Worm (Caenorhabditis elegans) whole organism, L1 larva: ENCODE measurements around the gene sri-66.

Experiments
- C16A3.4 ChIP-seq: fragments of 150-350 bp; optimal IDR thresholded peaks from 2 replicates; lab custom pipeline; 2014; ENCODE audit warnings: missing biosample characterization, missing genetic modification characterization
- aly-2 ChIP-seq: fragments of 150-350 bp; optimal IDR thresholded peaks from 2 replicates; lab custom pipeline; 2014; ENCODE audit warnings: missing biosample characterization, missing genetic modification characterization
- ceh-8 ChIP-seq: fragments of 200-800 bp; sonication (Bioruptor generic); optimal IDR thresholded peaks from 2 replicates; lab custom pipeline; 2018; ENCODE audit warnings: mild to moderate bottlenecking, missing genetic modification characterization, moderate library complexity, missing compliant biosample characterization
- ceh-82 ChIP-seq, 3 experiments: fragments of 150-350 bp in 1 of 3; sonication (generic microtip) in 2 of 3; optimal IDR thresholded peaks; 2 replicates each; lab custom pipeline; 2014 to 2017; ENCODE audit warnings: missing biosample characterization in 3 of 3, missing genetic modification characterization in 3 of 3
- ceh-88 ChIP-seq: fragments of 200-800 bp; sonication (Bioruptor generic); IDR thresholded peaks from 2 replicates; pipeline ENCODE4 v1.3.6; 2022; ENCODE audit warnings: missing genetic modification characterization, missing compliant biosample characterization
- dpl-1 ChIP-seq, 3 experiments: fragments of 150-350 bp in 2 of 3; sonication (generic microtip) in 1 of 3; optimal IDR thresholded peaks; 2 replicates each; lab custom pipeline; 2014 to 2017; ENCODE audit warnings: missing biosample characterization in 3 of 3, missing genetic modification characterization in 3 of 3, missing genetic modification reagents in 3 of 3
- efl-1 ChIP-seq, 4 experiments: fragments of 150-350 bp; optimal IDR thresholded peaks in 3 of 4; peaks in 1 of 4; 1 replicate in 1 of 4; 2 replicates in 3 of 4; lab custom pipeline; 2014; ENCODE audit warnings: missing biosample characterization in 2 of 4, missing genetic modification characterization in 2 of 4, missing genetic modification reagents in 2 of 4
- efl-3 ChIP-seq: fragments of 200-800 bp; sonication (Bioruptor generic); optimal IDR thresholded peaks from 2 replicates; lab custom pipeline; 2018; ENCODE audit warnings: mild to moderate bottlenecking, missing genetic modification characterization, missing compliant biosample characterization
- egl-27 ChIP-seq, 2 experiments: fragments of 150-350 bp in 1 of 2; sonication (generic microtip); optimal IDR thresholded peaks; 3 replicates each; lab custom pipeline; 2017 to 2018; ENCODE audit warnings: missing biosample characterization in 2 of 2, missing genetic modification characterization in 2 of 2, missing genetic modification reagents in 2 of 2
- elt-2 ChIP-seq: sonication (generic microtip); optimal IDR thresholded peaks from 2 replicates; lab custom pipeline; 2016; ENCODE audit warnings: missing genetic modification characterization, mild to moderate bottlenecking, inconsistent platforms, missing compliant biosample characterization, missing genetic modification reagents
- fkh-10 ChIP-seq: sonication (generic microtip); optimal IDR thresholded peaks from 2 replicates; lab custom pipeline; 2017; ENCODE audit warnings: missing biosample characterization, missing genetic modification reagents, missing genetic modification characterization
- fkh-4 ChIP-seq: sonication (generic microtip); optimal IDR thresholded peaks from 2 replicates; lab custom pipeline; 2016; ENCODE audit warnings: missing compliant biosample characterization, missing genetic modification characterization, borderline replicate concordance
- fos-1 ChIP-seq: fragments of 150-350 bp; optimal IDR thresholded peaks from 2 replicates; lab custom pipeline; 2014; ENCODE audit warnings: missing biosample characterization, missing genetic modification characterization
- grh-1 ChIP-seq: fragments of 200-800 bp; sonication (Bioruptor generic); IDR thresholded peaks from 2 replicates; pipeline ENCODE4 v1.3.6; 2022; ENCODE audit warnings: missing genetic modification reagents, missing genetic modification characterization, missing compliant biosample characterization
- isw-1 ChIP-seq: fragments of 200-800 bp; sonication (Bioruptor generic); IDR thresholded peaks from 2 replicates; pipeline ENCODE4 v1.3.6; 2022; ENCODE audit warnings: missing genetic modification characterization, missing compliant biosample characterization
- jun-1 ChIP-seq: fragments of 150-350 bp; optimal IDR thresholded peaks from 2 replicates; lab custom pipeline; 2014; ENCODE audit warnings: missing biosample characterization, missing genetic modification reagents, missing genetic modification characterization
- lin-14 ChIP-seq: fragments of 200-800 bp; sonication (Bioruptor generic); optimal IDR thresholded peaks from 2 replicates; lab custom pipeline; 2018; ENCODE audit warnings: mild to moderate bottlenecking, missing genetic modification characterization, moderate library complexity, missing compliant biosample characterization
- lin-15B ChIP-seq: fragments of 150-350 bp; sonication (generic microtip); optimal IDR thresholded peaks from 3 replicates; lab custom pipeline; 2014; ENCODE audit warnings: missing biosample characterization, missing genetic modification characterization
- lin-35 ChIP-seq, 2 experiments: fragments of 150-350 bp; optimal IDR thresholded peaks; 2 replicates each; lab custom pipeline; 2014; ENCODE audit warnings: missing biosample characterization in 2 of 2, missing genetic modification characterization in 2 of 2, missing genetic modification reagents in 2 of 2
- mdl-1 ChIP-seq, 2 experiments: fragments of 150-350 bp; optimal IDR thresholded peaks; 2 replicates each; lab custom pipeline; 2014 to 2017; ENCODE audit warnings: missing biosample characterization in 2 of 2, missing genetic modification characterization in 2 of 2, inconsistent platforms in 1 of 2
- mep-1 ChIP-seq: fragments of 150-350 bp; optimal IDR thresholded peaks from 2 replicates; lab custom pipeline; 2014; ENCODE audit warnings: missing biosample characterization, missing genetic modification characterization
- nhr-11 ChIP-seq: fragments of 150-350 bp; optimal IDR thresholded peaks from 2 replicates; lab custom pipeline; 2014; ENCODE audit warnings: missing biosample characterization, missing genetic modification characterization
- nhr-12 ChIP-seq: sonication (generic microtip); optimal IDR thresholded peaks from 2 replicates; lab custom pipeline; 2017; ENCODE audit warnings: missing biosample characterization, missing genetic modification characterization
- nhr-20 ChIP-seq: sonication (generic microtip); optimal IDR thresholded peaks from 2 replicates; lab custom pipeline; 2016; ENCODE audit warnings: mild to moderate bottlenecking, missing genetic modification characterization, missing compliant biosample characterization
- nhr-237 ChIP-seq: fragments of 150-350 bp; optimal IDR thresholded peaks from 2 replicates; lab custom pipeline; 2014; ENCODE audit warnings: missing biosample characterization, missing genetic modification characterization
- nhr-85 ChIP-seq: sonication (generic microtip); peaks from one replicate; lab custom pipeline; 2016; ENCODE audit warnings: missing genetic modification characterization, inconsistent platforms, missing compliant biosample characterization
- nhr-90 ChIP-seq: sonication (generic microtip); optimal IDR thresholded peaks from 2 replicates; lab custom pipeline; 2016; ENCODE audit warnings: mild to moderate bottlenecking, missing genetic modification characterization, missing compliant biosample characterization; ENCODE audit not compliant: poor library complexity
- pag-3 ChIP-seq: sonication (generic microtip); optimal IDR thresholded peaks from 2 replicates; lab custom pipeline; 2017; ENCODE audit warnings: missing genetic modification characterization, mild to moderate bottlenecking, missing compliant biosample characterization, antibody characterized with exemption, borderline replicate concordance; ENCODE audit not compliant: insufficient read depth
- pax-3 ChIP-seq: fragments of 200-800 bp; sonication (Bioruptor generic); optimal IDR thresholded peaks from 2 replicates; lab custom pipeline; 2018; ENCODE audit warnings: mild to moderate bottlenecking, missing genetic modification characterization, moderate library complexity, missing compliant biosample characterization
- pqm-1 ChIP-seq: sonication (generic microtip); optimal IDR thresholded peaks from 3 replicates; lab custom pipeline; 2017; ENCODE audit warnings: missing biosample characterization, missing genetic modification characterization
- rnt-1 ChIP-seq: sonication (generic microtip); optimal IDR thresholded peaks from 2 replicates; lab custom pipeline; 2016; ENCODE audit warnings: mild to moderate bottlenecking, missing genetic modification characterization, moderate library complexity, missing compliant biosample characterization
- skn-1 ChIP-seq: fragments of 150-350 bp; optimal IDR thresholded peaks from 2 replicates; lab custom pipeline; 2014; ENCODE audit warnings: missing biosample characterization, missing genetic modification characterization
- sptf-1 ChIP-seq: fragments of 150-350 bp; optimal IDR thresholded peaks from 2 replicates; lab custom pipeline; 2014; ENCODE audit warnings: missing biosample characterization, missing genetic modification characterization
- sup-37 ChIP-seq: fragments of 200-800 bp; sonication (Bioruptor generic); optimal IDR thresholded peaks from 2 replicates; lab custom pipeline; 2018; ENCODE audit warnings: mild to moderate bottlenecking, missing genetic modification characterization, missing compliant biosample characterization
- swsn-7 ChIP-seq: sonication (generic microtip); optimal IDR thresholded peaks from 2 replicates; lab custom pipeline; 2016; ENCODE audit warnings: missing genetic modification characterization, missing compliant biosample characterization
- tbx-2 ChIP-seq: sonication (generic microtip); optimal IDR thresholded peaks from 2 replicates; lab custom pipeline; 2016; ENCODE audit warnings: missing genetic modification characterization, missing compliant biosample characterization
- tlp-1 ChIP-seq: fragments of 150-350 bp; optimal IDR thresholded peaks from 2 replicates; lab custom pipeline; 2014; ENCODE audit warnings: missing biosample characterization, missing genetic modification characterization
- unc-86 ChIP-seq: sonication (generic microtip); optimal IDR thresholded peaks from 2 replicates; lab custom pipeline; 2016; ENCODE audit warnings: missing genetic modification characterization, missing compliant biosample characterization
- unc-98 ChIP-seq: fragments of 200-800 bp; sonication (Bioruptor generic); IDR thresholded peaks from 2 replicates; pipeline ENCODE4 v1.3.6; 2022; ENCODE audit warnings: missing genetic modification characterization, missing compliant biosample characterization
- xbp-1 ChIP-seq: sonication (generic microtip); optimal IDR thresholded peaks from 2 replicates; lab custom pipeline; 2016; ENCODE audit warnings: missing genetic modification characterization, missing compliant biosample characterization
- zip-4 ChIP-seq: fragments of 200-800 bp; sonication (Bioruptor generic); optimal IDR thresholded peaks from 2 replicates; lab custom pipeline; 2018; ENCODE audit warnings: mild to moderate bottlenecking, missing genetic modification characterization, moderate library complexity, missing compliant biosample characterization

Gene sri-66

DNA sequence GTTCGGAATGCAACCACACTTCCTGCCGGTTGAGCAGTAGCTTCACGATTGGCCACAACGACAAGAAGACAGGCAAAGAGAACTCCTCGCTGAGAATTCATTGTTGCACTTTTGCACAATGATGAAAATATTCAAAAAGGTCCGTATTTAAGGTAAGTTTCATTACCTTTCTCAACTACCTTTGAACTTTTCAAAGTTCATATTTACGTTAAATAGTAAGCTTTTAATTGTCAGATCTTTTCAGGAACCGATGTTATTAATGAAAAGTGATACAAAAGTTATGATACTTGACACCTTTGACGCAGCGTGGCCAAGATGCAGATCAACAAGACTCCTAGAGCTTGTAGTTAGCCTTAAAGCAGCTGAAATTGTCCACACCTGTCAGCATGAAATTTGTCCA is 38.7 kb upstream of the sri-66 start, which contains the start of gene F49H6.12:
F49H6.12 (minus strand) TSS at position 101 of the 400 bp plus-strand sequence.
- TF ChIP-seq tbx-2 (tag; lab: Kevin White, UChicago), result no peak
- no peak for TF ChIP-seq jun-1 (tag; lab: Kevin White, UChicago)
- TF ChIP-seq isw-1, result no peak
- no peak for TF ChIP-seq fos-1 (tag; lab: Kevin White, UChicago)
- no peak for TF ChIP-seq swsn-7 (tag; lab: Kevin White, UChicago)
- no peak for TF ChIP-seq nhr-90 (tag; lab: Kevin White, UChicago)
- no peak for TF ChIP-seq sup-37 (GFP tag; lab: Kevin White, UChicago)
- TF ChIP-seq ceh-82 (tag; optimal IDR thresholded peaks at IDR 0.05; lab: Kevin White, UChicago), result no peak
- TF ChIP-seq lin-14, result no peak
- no peak for TF ChIP-seq fkh-4 (tag; lab: Kevin White, UChicago)
- TF ChIP-seq elt-2 (tag; lab: Kevin White, UChicago), result no peak
- no peak for TF ChIP-seq ceh-88 (GFP tag; lab: Robert Waterston, UW)
- no peak for TF ChIP-seq mdl-1 (tag; optimal IDR thresholded peaks at IDR 0.05; lab: Kevin White, UChicago)
- no peak for TF ChIP-seq unc-98 (GFP tag; lab: Robert Waterston, UW)
- TF ChIP-seq rnt-1 (tag; lab: Kevin White, UChicago), result no peak
- TF ChIP-seq pag-3 (tag; lab: Kevin White, UChicago), result no peak
- TF ChIP-seq nhr-20 (tag; lab: Kevin White, UChicago), result no peak

DNA sequence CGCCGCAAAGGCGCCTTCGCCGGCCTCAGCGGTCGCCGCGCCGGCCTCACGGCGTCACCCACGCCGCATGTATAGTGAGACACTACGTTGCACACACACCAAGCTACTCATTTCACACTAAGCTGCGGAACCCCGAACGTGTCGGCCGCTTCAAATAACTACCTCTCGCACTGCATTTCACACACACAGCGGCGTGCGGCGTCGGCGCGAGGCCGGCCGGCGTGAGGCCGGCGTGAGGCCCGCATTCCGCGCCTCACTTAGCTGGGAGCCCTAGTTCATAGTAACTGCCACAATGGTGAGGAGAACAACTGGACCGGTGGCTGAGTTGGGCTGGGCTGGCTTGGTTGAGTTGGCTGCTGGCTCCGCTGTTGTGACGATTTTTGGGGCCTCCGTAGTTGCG is 38.0 kb upstream of the sri-66 start:
- peak; percentile 24 for TF ChIP-seq nhr-85 (tag; lab: Kevin White, UChicago)

DNA sequence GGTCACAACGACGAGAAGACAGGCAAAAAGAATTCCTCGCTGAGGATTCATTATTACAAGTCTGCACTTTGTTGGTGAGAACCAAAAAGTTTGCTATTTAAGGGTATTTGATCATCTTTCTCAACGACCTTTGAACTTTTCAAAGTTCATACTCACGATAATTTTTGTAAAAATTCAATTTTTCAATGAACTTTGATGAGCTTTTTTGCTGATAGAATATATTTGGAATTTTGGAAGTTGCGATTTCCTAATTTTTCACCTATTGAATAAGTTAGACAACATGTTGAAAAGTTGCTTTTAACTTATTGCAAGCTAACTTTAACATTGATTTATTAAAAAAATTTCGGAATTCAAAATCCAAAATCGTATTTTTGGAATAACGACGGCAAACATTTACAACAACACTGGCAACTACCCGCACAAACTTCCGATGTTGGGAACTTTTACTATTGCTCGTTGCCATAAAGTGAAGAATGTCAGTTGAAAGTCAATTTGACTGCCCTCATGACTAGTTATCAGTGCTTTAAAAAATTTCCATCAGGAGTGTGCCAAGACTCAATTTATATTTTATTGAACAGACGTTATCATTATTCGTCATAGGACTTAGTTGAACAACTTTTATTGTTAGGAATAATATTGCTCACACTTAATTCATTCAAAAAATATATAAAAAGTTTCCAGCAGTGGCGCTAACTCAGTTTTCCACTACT is 37.3 kb upstream of the sri-66 start, which contains the start of the genes F49H6.8 and F49H6.5:
F49H6.8 (minus strand) TSS at position 51 of the 710 bp plus-strand sequence.
F49H6.5 (plus strand) TSS at position 629 of the 710 bp plus-strand sequence.
- TF ChIP-seq efl-3 (GFP tag; lab: Kevin White, UChicago) (no peak), lin-35 (GFP tag; optimal IDR thresholded peaks at IDR 0.05; lab: Kevin White, UChicago) (peak in 1 of 2 experiments; percentile 20), sptf-1 (tag; lab: Kevin White, UChicago) (no peak), nhr-237 (tag; lab: Kevin White, UChicago) (no peak), nhr-85 (tag; lab: Kevin White, UChicago) (no peak), aly-2 (tag; lab: Kevin White, UChicago) (no peak), ceh-8 (GFP tag; lab: Kevin White, UChicago) (no peak), tlp-1 (tag; lab: Kevin White, UChicago) (peak; percentile 42), nhr-11 (no peak), swsn-7 (tag; lab: Kevin White, UChicago) (no peak), dpl-1 (GFP tag; optimal IDR thresholded peaks at IDR 0.05; lab: Kevin White, UChicago) (no peak), mep-1 (no peak), unc-86 (tag; lab: Kevin White, UChicago) (no peak), elt-2 (tag; lab: Kevin White, UChicago) (peak; percentile 51)

DNA sequence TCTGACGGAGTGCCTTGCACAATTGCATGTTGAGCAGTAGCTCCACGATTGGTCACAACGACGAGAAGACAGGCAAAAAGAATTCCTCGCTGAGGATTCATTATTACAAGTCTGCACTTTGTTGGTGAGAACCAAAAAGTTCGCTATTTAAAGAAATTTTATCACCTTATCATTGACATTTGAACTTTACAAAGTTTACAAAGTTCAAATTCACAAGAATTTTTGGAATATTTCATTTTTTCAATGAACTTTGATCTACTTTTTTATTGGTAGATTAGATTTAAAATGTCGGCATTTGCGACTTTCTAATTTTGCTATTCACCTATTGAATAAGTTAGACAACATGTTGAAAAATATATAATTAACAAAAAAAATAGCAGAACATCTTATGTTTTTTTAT is 33.8 kb upstream of the sri-66 start, which contains the start of gene F49H6.15:
F49H6.15 (minus strand) TSS at position 101 of the 400 bp plus-strand sequence.
- no peak for TF ChIP-seq pax-3 (tag; lab: Kevin White, UChicago)
- TF ChIP-seq pag-3 (tag; lab: Kevin White, UChicago), result no peak
- TF ChIP-seq nhr-12, result no peak
- no peak for TF ChIP-seq grh-1
- TF ChIP-seq ceh-8 (GFP tag; lab: Kevin White, UChicago), result no peak
- TF ChIP-seq skn-1 (tag; lab: Kevin White, UChicago), result no peak
- no peak for TF ChIP-seq zip-4 (GFP tag; lab: Kevin White, UChicago)
- no peak for TF ChIP-seq fkh-10
- TF ChIP-seq C16A3.4, result no peak
- TF ChIP-seq pqm-1 (tag; lab: Kevin White, UChicago), result no peak
- no peak for TF ChIP-seq fos-1 (tag; lab: Kevin White, UChicago)
- TF ChIP-seq efl-1 (optimal IDR thresholded peaks at IDR 0.05; lab: Kevin White, UChicago), result no peak
- TF ChIP-seq efl-1 (GFP tag; optimal IDR thresholded peaks at IDR 0.05 in 1 of 2; lab: Kevin White, UChicago), result no peak
- TF ChIP-seq egl-27 (tag; optimal IDR thresholded peaks at IDR 0.05; lab: Kevin White, UChicago), result no peak
- TF ChIP-seq isw-1, result no peak
- no peak for TF ChIP-seq xbp-1 (tag; lab: Kevin White, UChicago)
- TF ChIP-seq unc-98 (GFP tag; lab: Robert Waterston, UW), result no peak
- no peak for TF ChIP-seq ceh-88 (GFP tag; lab: Robert Waterston, UW)
- no peak for TF ChIP-seq lin-15B (tag; lab: Kevin White, UChicago)
